Worm (Caenorhabditis elegans): Measurements from ENCODE around the gene ire-1.

Gene ire-1

ce11 chrII:8124867-8125266 is at the start of gene ire-1:
ire-1 (minus strand) TSS chrII:8124910.
- TF ChIP-seq flt-1 (GFP tag; IDR thresholded peaks at IDR 0.05) (no peak), med-1 (GFP tag; optimal IDR thresholded peaks at IDR 0.05; ENCODE audit: insufficient read depth) (no peak), tab-1 (GFP tag; IDR thresholded peaks at IDR 0.05) (no peak), T22C8.4 (GFP tag; IDR thresholded peaks at IDR 0.05) (no peak), ref-1 (GFP tag; conservative IDR thresholded peaks at IDR 0.05) (no peak), cog-1 (tag; optimal IDR thresholded peaks at IDR 0.05) (no peak), ztf-23 (GFP tag; IDR thresholded peaks at IDR 0.05) (no peak), ztf-29 (GFP tag; IDR thresholded peaks at IDR 0.05) (no peak), klf-2 (GFP tag; conservative IDR thresholded peaks at IDR 0.05) (no peak)

DNA sequence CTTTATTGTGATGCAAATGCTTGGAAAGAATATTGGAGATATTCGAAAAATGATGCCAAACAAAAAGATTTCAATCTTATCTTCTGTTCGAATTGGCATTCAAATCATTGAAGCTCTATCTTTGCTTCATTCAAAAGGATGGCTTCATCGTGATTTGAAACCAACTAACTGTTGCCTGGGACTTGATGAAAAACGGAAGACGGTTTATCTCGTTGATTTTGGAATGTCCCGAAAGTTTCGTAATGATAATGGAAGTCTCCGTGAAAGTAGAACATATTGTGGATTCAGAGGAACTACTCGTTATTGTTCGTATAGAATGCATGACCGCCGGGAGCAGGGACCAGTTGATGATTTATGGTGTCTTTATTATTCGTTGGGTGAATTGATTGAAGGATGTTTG is 49.4 kb upstream of the ire-1 start:
- TF ChIP-seq T22C8.4 (GFP tag; IDR thresholded peaks at IDR 0.05) = no peak
- TF ChIP-seq tab-1 (GFP tag; IDR thresholded peaks at IDR 0.05) = no peak
- no peak for TF ChIP-seq ztf-23 (GFP tag; IDR thresholded peaks at IDR 0.05)

- TF ChIP-seq ztf-29 (GFP tag; IDR thresholded peaks at IDR 0.05) (no peak), T22C8.4 (GFP tag; IDR thresholded peaks at IDR 0.05) (no peak), tab-1 (GFP tag; IDR thresholded peaks at IDR 0.05) (no peak), klf-2 (GFP tag; conservative IDR thresholded peaks at IDR 0.05) (no peak), ztf-23 (GFP tag; IDR thresholded peaks at IDR 0.05) (no peak), med-1 (GFP tag; optimal IDR thresholded peaks at IDR 0.05; ENCODE audit: insufficient read depth) (no peak), cog-1 (tag; optimal IDR thresholded peaks at IDR 0.05) (no peak), flt-1 (GFP tag; IDR thresholded peaks at IDR 0.05) (no peak), ref-1 (GFP tag; conservative IDR thresholded peaks at IDR 0.05) (no peak)
Measured at ce11 chrII:8173449-8173848, 48.7 kb upstream of the ire-1 start, which contains the start of the genes decr-1.3 and T05C12.1. decr-1.3 (minus strand) TSS chrII:8173549. T05C12.1 (plus strand) TSS chrII:8173680.

- TF ChIP-seq med-1 (GFP tag; optimal IDR thresholded peaks at IDR 0.05; ENCODE audit: insufficient read depth) = no peak
- no peak for TF ChIP-seq T22C8.4 (GFP tag; IDR thresholded peaks at IDR 0.05)
- no peak for TF ChIP-seq flt-1 (GFP tag; IDR thresholded peaks at IDR 0.05)
- TF ChIP-seq ztf-23 (GFP tag; IDR thresholded peaks at IDR 0.05) = no peak
- no peak for TF ChIP-seq cog-1 (tag; optimal IDR thresholded peaks at IDR 0.05)
- TF ChIP-seq ref-1 (GFP tag; conservative IDR thresholded peaks at IDR 0.05) = no peak
Measured at ce11 chrII:8170374-8170773, 45.7 kb upstream of the ire-1 start, which contains the start of gene T05C12.11. T05C12.11 (minus strand) TSS chrII:8170474.

DNA sequence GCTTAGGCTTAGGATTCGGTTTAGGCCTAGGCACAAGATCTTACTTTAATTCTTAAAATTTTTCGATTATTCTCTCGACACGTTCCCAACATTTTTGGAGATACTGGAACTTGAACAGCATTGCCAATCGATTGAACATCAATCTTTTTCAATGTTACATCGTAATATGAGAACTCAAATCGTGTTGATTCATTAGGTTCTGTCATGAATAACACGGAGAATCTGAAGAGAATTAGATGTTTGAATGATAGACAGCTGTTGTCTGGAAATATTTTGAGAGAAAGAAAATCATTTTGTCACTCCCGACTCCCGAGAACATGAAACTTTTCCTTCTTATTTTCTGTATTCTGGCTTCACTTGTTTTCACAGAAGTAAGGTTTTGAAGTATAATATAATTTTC is 44.6 kb upstream of the ire-1 start, which contains the start of gene T05C12.15:
Gene T05C12.15 (plus strand): TSS at position 301 of the 400 bp plus-strand sequence.
- TF ChIP-seq ztf-29 (GFP tag; IDR thresholded peaks at IDR 0.05) = no peak
- TF ChIP-seq klf-2 (GFP tag; conservative IDR thresholded peaks at IDR 0.05) = no peak
- no peak for TF ChIP-seq cog-1 (tag; optimal IDR thresholded peaks at IDR 0.05)
- no peak for TF ChIP-seq T22C8.4 (GFP tag; IDR thresholded peaks at IDR 0.05)
- no peak for TF ChIP-seq ref-1 (GFP tag; conservative IDR thresholded peaks at IDR 0.05)
- no peak for TF ChIP-seq med-1 (GFP tag; optimal IDR thresholded peaks at IDR 0.05; ENCODE audit: insufficient read depth)
- TF ChIP-seq tab-1 (GFP tag; IDR thresholded peaks at IDR 0.05) = no peak
- no peak for TF ChIP-seq ztf-23 (GFP tag; IDR thresholded peaks at IDR 0.05)
- TF ChIP-seq flt-1 (GFP tag; IDR thresholded peaks at IDR 0.05) = no peak

- TF ChIP-seq ztf-29 (GFP tag; IDR thresholded peaks at IDR 0.05) (no peak), med-1 (GFP tag; optimal IDR thresholded peaks at IDR 0.05; ENCODE audit: insufficient read depth) (no peak), klf-2 (GFP tag; conservative IDR thresholded peaks at IDR 0.05) (no peak), ztf-23 (GFP tag; IDR thresholded peaks at IDR 0.05) (no peak), flt-1 (GFP tag; IDR thresholded peaks at IDR 0.05) (no peak), cog-1 (tag; optimal IDR thresholded peaks at IDR 0.05) (no peak), ref-1 (GFP tag; conservative IDR thresholded peaks at IDR 0.05) (no peak), tab-1 (GFP tag; IDR thresholded peaks at IDR 0.05) (no peak), T22C8.4 (GFP tag; IDR thresholded peaks at IDR 0.05) (no peak)
Measured at ce11 chrII:8162120-8162648, 37.5 kb upstream of the ire-1 start, which contains the start of the genes emb-27 and rrf-3. emb-27 (minus strand) TSS chrII:8162170. rrf-3 (plus strand) TSS chrII:8162465.

ce11 chrII:8160916-8161315 is 36.2 kb upstream of the ire-1 start:
- TF ChIP-seq ztf-23 (GFP tag; IDR thresholded peaks at IDR 0.05) = no peak
- no peak for TF ChIP-seq T22C8.4 (GFP tag; IDR thresholded peaks at IDR 0.05)
- no peak for TF ChIP-seq cog-1 (tag; optimal IDR thresholded peaks at IDR 0.05)
- no peak for TF ChIP-seq flt-1 (GFP tag; IDR thresholded peaks at IDR 0.05)
- TF ChIP-seq ref-1 (GFP tag; conservative IDR thresholded peaks at IDR 0.05) = no peak
- no peak for TF ChIP-seq med-1 (GFP tag; optimal IDR thresholded peaks at IDR 0.05; ENCODE audit: insufficient read depth)
- TF ChIP-seq klf-2 (GFP tag; conservative IDR thresholded peaks at IDR 0.05) = no peak
- no peak for TF ChIP-seq tab-1 (GFP tag; IDR thresholded peaks at IDR 0.05)
- no peak for TF ChIP-seq ztf-29 (GFP tag; IDR thresholded peaks at IDR 0.05)

DNA sequence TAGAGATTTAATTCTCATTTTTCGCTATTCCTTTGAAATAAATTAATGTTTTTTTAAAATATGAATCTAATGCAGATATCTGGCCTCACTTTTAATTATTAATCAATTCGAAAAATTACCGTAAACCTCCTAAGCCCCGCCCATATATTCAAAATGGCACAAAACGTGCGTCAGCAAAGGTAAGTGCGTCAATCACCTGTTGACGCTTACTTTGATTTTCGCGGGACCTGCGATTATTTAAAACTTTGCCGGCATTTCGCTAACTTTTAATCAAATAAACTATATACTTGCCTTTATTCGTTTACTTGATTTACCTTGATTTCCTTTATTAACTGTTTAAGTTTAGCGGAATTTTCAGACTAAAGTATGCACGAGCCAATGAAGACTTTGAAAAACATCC is 33.3 kb upstream of the ire-1 start, which contains the start of gene pch-2:
Gene pch-2 (plus strand): TSS at position 359 of the 400 bp plus-strand sequence.
- TF ChIP-seq klf-2 (GFP tag; conservative IDR thresholded peaks at IDR 0.05) (no peak), med-1 (GFP tag; optimal IDR thresholded peaks at IDR 0.05; ENCODE audit: insufficient read depth) (no peak), ref-1 (GFP tag; conservative IDR thresholded peaks at IDR 0.05) (no peak), ztf-29 (GFP tag; IDR thresholded peaks at IDR 0.05) (no peak), ztf-23 (GFP tag; IDR thresholded peaks at IDR 0.05) (no peak), cog-1 (tag; optimal IDR thresholded peaks at IDR 0.05) (no peak), flt-1 (GFP tag; IDR thresholded peaks at IDR 0.05) (no peak), T22C8.4 (GFP tag; IDR thresholded peaks at IDR 0.05) (no peak), tab-1 (GFP tag; IDR thresholded peaks at IDR 0.05) (no peak)

DNA sequence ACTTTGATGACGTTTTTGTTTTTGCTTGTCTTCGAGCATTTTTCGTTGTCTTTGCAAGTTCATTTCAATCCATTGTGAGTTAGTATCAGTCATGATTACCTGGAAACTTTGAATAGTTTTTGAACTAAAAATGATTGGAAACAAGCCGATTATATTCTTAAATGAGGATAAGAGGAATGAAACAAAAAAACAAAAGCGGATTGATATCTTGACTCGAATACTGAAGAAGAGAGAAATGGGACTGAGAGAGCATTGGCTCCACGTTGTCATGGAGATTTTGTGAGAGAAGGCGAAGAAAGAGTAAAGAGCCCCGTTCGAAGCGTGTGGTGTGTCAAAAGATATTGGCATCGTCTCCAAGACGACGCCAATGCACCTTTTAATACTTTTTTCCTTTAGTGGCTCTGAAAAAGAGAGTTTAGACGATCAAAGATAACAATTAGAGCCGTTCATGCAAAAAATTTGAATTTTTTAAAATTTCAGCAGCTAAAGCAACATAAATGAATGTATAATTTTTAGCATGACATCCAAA is 32.2 kb upstream of the ire-1 start, which contains the start of the genes tub-1 and tmem-138:
Gene tub-1 (minus strand): TSS at position 101 of the 529 bp plus-strand sequence.
Gene tmem-138 (plus strand): TSS at position 479 of the 529 bp plus-strand sequence.
- no peak for TF ChIP-seq med-1 (GFP tag; optimal IDR thresholded peaks at IDR 0.05; ENCODE audit: insufficient read depth)
- TF ChIP-seq ztf-23 (GFP tag; IDR thresholded peaks at IDR 0.05) = no peak
- TF ChIP-seq tab-1 (GFP tag; IDR thresholded peaks at IDR 0.05) = no peak
- no peak for TF ChIP-seq ref-1 (GFP tag; conservative IDR thresholded peaks at IDR 0.05)
- TF ChIP-seq T22C8.4 (GFP tag; IDR thresholded peaks at IDR 0.05) = no peak
- TF ChIP-seq klf-2 (GFP tag; conservative IDR thresholded peaks at IDR 0.05) = no peak
- no peak for TF ChIP-seq ztf-29 (GFP tag; IDR thresholded peaks at IDR 0.05)
- TF ChIP-seq cog-1 (tag; optimal IDR thresholded peaks at IDR 0.05) = no peak
- no peak for TF ChIP-seq flt-1 (GFP tag; IDR thresholded peaks at IDR 0.05)

Measured in whole organism, midembryonic.